Fruit fly (Drosophila melanogaster): ENCODE results near the gene alpha4GT1.

dm6 chr2L:3056448-3056790 lies 33.5 kb upstream of the alpha4GT1 start, which contains the start of gene FASN1:
- TF ChIP-seq lilli (GFP tag; optimal IDR thresholded peaks at IDR 0.05) (no peak), crc (GFP tag; optimal IDR thresholded peaks at IDR 0.05) (no peak), CG10147 (GFP tag; optimal IDR thresholded peaks at IDR 0.05) (no peak), HLHmδ (GFP tag; optimal IDR thresholded peaks at IDR 0.05) (no peak), Dek (tag; optimal IDR thresholded peaks at IDR 0.05) (no peak), sens (GFP tag) (peak; percentile 43)

Measured in whole organism, embryonic.